Fruit fly (Drosophila melanogaster) whole organism, prepupa: Measurements from ENCODE around the gene Or88a.

Source experiments
- Blimp-1 ChIP-seq: fragments of 200-800 bp; sonication (Bioruptor generic); optimal IDR thresholded peaks from 3 replicates; lab custom pipeline; 2017; ENCODE audit warnings: missing biosample characterization, missing genetic modification characterization, mild to moderate bottlenecking, moderate library complexity, missing genetic modification reagents
- CG10631 ChIP-seq: fragments of 200-800 bp; sonication (Bioruptor generic); optimal IDR thresholded peaks from 2 replicates; lab custom pipeline; 2016; ENCODE audit warnings: missing biosample characterization, missing genetic modification characterization
- CG10669 ChIP-seq: fragments of 200-800 bp; sonication (Bioruptor generic); optimal IDR thresholded peaks from 3 replicates; lab custom pipeline; 2018; ENCODE audit warnings: missing biosample characterization, mild to moderate bottlenecking, missing genetic modification characterization, moderate library complexity
- CG11294 ChIP-seq: fragments of 200-800 bp; sonication (Bioruptor generic); IDR thresholded peaks from 2 replicates; pipeline ENCODE4 v1.3.6; 2022; ENCODE audit warnings: missing biosample characterization, missing genetic modification characterization
- CG11762 ChIP-seq: fragments of 200-800 bp; sonication (Bioruptor generic); optimal IDR thresholded peaks from 3 replicates; lab custom pipeline; 2016; ENCODE audit warnings: missing biosample characterization, missing genetic modification characterization; ENCODE audit not compliant: insufficient read depth
- CG11902 ChIP-seq: fragments of 200-800 bp; sonication (Bioruptor generic); optimal IDR thresholded peaks from 3 replicates; lab custom pipeline; 2016; ENCODE audit warnings: missing biosample characterization, missing genetic modification characterization
- CG15336 ChIP-seq: fragments of 200-800 bp; sonication (Bioruptor generic); IDR thresholded peaks from 2 replicates; pipeline ENCODE4 v1.3.6; 2022; ENCODE audit warnings: missing biosample characterization, missing genetic modification characterization
- CG1621 ChIP-seq: fragments of 200-800 bp; sonication (Bioruptor generic); optimal IDR thresholded peaks from 3 replicates; lab custom pipeline; 2018; ENCODE audit warnings: missing biosample characterization, mild to moderate bottlenecking, missing genetic modification characterization
- CG16779 ChIP-seq: fragments of 200-800 bp; sonication (Bioruptor generic); optimal IDR thresholded peaks from 3 replicates; lab custom pipeline; 2017; ENCODE audit warnings: missing biosample characterization, mild to moderate bottlenecking, missing genetic modification characterization
- CG3032 ChIP-seq: fragments of 200-800 bp; optimal IDR thresholded peaks from 2 replicates; lab custom pipeline; 2019; ENCODE audit warnings: missing biosample characterization, mild to moderate bottlenecking, missing genetic modification characterization, moderate library complexity
- CG31627 ChIP-seq: fragments of 200-800 bp; sonication (Bioruptor generic); optimal IDR thresholded peaks from 3 replicates; lab custom pipeline; 2016; ENCODE audit warnings: missing biosample characterization, missing genetic modification characterization
- CG32006 ChIP-seq: fragments of 200-800 bp; sonication (Bioruptor generic); optimal IDR thresholded peaks from 3 replicates; lab custom pipeline; 2017; ENCODE audit warnings: missing biosample characterization, mild to moderate bottlenecking, missing genetic modification characterization
- CG34406 ChIP-seq: fragments of 200-800 bp; sonication (Bioruptor generic); optimal IDR thresholded peaks from 3 replicates; lab custom pipeline; 2016; ENCODE audit warnings: missing biosample characterization, missing genetic modification characterization
- CG3919 ChIP-seq: fragments of 200-800 bp; sonication (Bioruptor generic); optimal IDR thresholded peaks from 3 replicates; lab custom pipeline; 2016; ENCODE audit warnings: missing biosample characterization, missing genetic modification characterization
- CG4318 ChIP-seq: fragments of 200-800 bp; sonication (Bioruptor generic); optimal IDR thresholded peaks from 3 replicates; lab custom pipeline; 2017; ENCODE audit warnings: missing biosample characterization, mild to moderate bottlenecking, missing genetic modification characterization
- CG6163 ChIP-seq: fragments of 200-800 bp; sonication (Bioruptor generic); IDR thresholded peaks from 3 replicates; pipeline ENCODE4 v1.3.6; 2022; ENCODE audit warnings: missing biosample characterization, missing genetic modification characterization
- CG6276 ChIP-seq: fragments of 200-800 bp; sonication (Bioruptor generic); optimal IDR thresholded peaks from 2 replicates; lab custom pipeline; 2017; ENCODE audit warnings: missing biosample characterization, mild to moderate bottlenecking, missing genetic modification characterization
- CG6792 ChIP-seq: fragments of 200-800 bp; sonication (Bioruptor generic); optimal IDR thresholded peaks from 3 replicates; lab custom pipeline; 2016; ENCODE audit warnings: missing biosample characterization, missing genetic modification characterization
- CG6808 ChIP-seq: fragments of 200-800 bp; sonication (Bioruptor generic); optimal IDR thresholded peaks from 3 replicates; lab custom pipeline; 2017; ENCODE audit warnings: missing biosample characterization, missing genetic modification characterization, mild to moderate bottlenecking, moderate library complexity, missing genetic modification reagents
- CG7368 ChIP-seq: fragments of 200-800 bp; sonication (Bioruptor generic); optimal IDR thresholded peaks from 3 replicates; lab custom pipeline; 2016; ENCODE audit warnings: missing biosample characterization, missing genetic modification characterization
- CG8119 ChIP-seq: fragments of 200-800 bp; sonication (Bioruptor generic); IDR thresholded peaks from 3 replicates; pipeline ENCODE4 v1.3.6; 2022; ENCODE audit warnings: missing biosample characterization, missing genetic modification characterization
- CG8319 ChIP-seq: fragments of 200-800 bp; sonication (Bioruptor generic); optimal IDR thresholded peaks from 3 replicates; lab custom pipeline; 2016; ENCODE audit warnings: missing biosample characterization, missing genetic modification characterization
- CG9139 ChIP-seq: fragments of 200-800 bp; sonication (Bioruptor generic); optimal IDR thresholded peaks from 3 replicates; lab custom pipeline; 2017; ENCODE audit warnings: missing biosample characterization, mild to moderate bottlenecking, missing genetic modification characterization
- Eip75B ChIP-seq: fragments of 200-800 bp; sonication (Bioruptor generic); optimal IDR thresholded peaks from 3 replicates; lab custom pipeline; 2016; ENCODE audit warnings: missing biosample characterization, missing genetic modification characterization
- Eip78C ChIP-seq: fragments of 200-800 bp; sonication (Bioruptor generic); peaks from one replicate; lab custom pipeline; 2016; ENCODE audit warnings: missing biosample characterization, missing genetic modification characterization
- Ets21C ChIP-seq: fragments of 200-800 bp; sonication (Bioruptor generic); optimal IDR thresholded peaks from 3 replicates; lab custom pipeline; 2016; ENCODE audit warnings: missing biosample characterization, missing genetic modification characterization
- Ets96B ChIP-seq: fragments of 200-800 bp; optimal IDR thresholded peaks from 2 replicates; lab custom pipeline; 2019; ENCODE audit warnings: missing biosample characterization, mild to moderate bottlenecking, missing genetic modification characterization, moderate library complexity
- Gug ChIP-seq: fragments of 200-800 bp; sonication (Bioruptor generic); IDR thresholded peaks from 2 replicates; pipeline ENCODE4 v1.3.6; 2022; ENCODE audit warnings: missing biosample characterization, missing genetic modification characterization
- Hr38 ChIP-seq: sonication (Bioruptor generic); optimal IDR thresholded peaks from 2 replicates; lab custom pipeline; 2016; ENCODE audit warnings: missing biosample characterization, missing genetic modification characterization
- Hr39 ChIP-seq: fragments of 200-800 bp; sonication (Bioruptor generic); optimal IDR thresholded peaks from 2 replicates; lab custom pipeline; 2016; ENCODE audit warnings: missing biosample characterization, missing genetic modification characterization
- Hr4 ChIP-seq: fragments of 200-800 bp; sonication (Bioruptor generic); optimal IDR thresholded peaks from 3 replicates; lab custom pipeline; 2016; ENCODE audit warnings: missing biosample characterization, missing genetic modification characterization
- Lpt ChIP-seq: fragments of 200-800 bp; sonication (Bioruptor generic); optimal IDR thresholded peaks from 3 replicates; lab custom pipeline; 2016; ENCODE audit warnings: missing biosample characterization, missing genetic modification characterization
- Met ChIP-seq: fragments of 200-800 bp; sonication (Bioruptor generic); optimal IDR thresholded peaks from 3 replicates; lab custom pipeline; 2016; ENCODE audit warnings: missing biosample characterization, missing genetic modification characterization
- Smox ChIP-seq: fragments of 200-800 bp; sonication (Bioruptor generic); optimal IDR thresholded peaks from 3 replicates; lab custom pipeline; 2016; ENCODE audit warnings: missing biosample characterization, missing genetic modification characterization
- Sox102F ChIP-seq: fragments of 200-800 bp; sonication (Bioruptor generic); optimal IDR thresholded peaks from 2 replicates; lab custom pipeline; 2016; ENCODE audit warnings: missing biosample characterization, mild to moderate bottlenecking, missing genetic modification characterization
- Sox14 ChIP-seq: fragments of 200-800 bp; sonication (Bioruptor generic); optimal IDR thresholded peaks from 3 replicates; lab custom pipeline; 2016; ENCODE audit warnings: missing biosample characterization, missing genetic modification characterization
- Sox15 ChIP-seq: fragments of 200-800 bp; sonication (Bioruptor generic); optimal IDR thresholded peaks from 3 replicates; lab custom pipeline; 2016; ENCODE audit warnings: missing biosample characterization, missing genetic modification characterization
- achi ChIP-seq: fragments of 200-800 bp; sonication (Bioruptor generic); optimal IDR thresholded peaks from 3 replicates; lab custom pipeline; 2016; ENCODE audit warnings: missing biosample characterization, missing genetic modification characterization
- acj6 ChIP-seq: fragments of 200-800 bp; sonication (Bioruptor generic); optimal IDR thresholded peaks from 3 replicates; lab custom pipeline; 2016; ENCODE audit warnings: missing biosample characterization, missing genetic modification characterization
- cyc ChIP-seq: fragments of 200-800 bp; sonication (Bioruptor generic); optimal IDR thresholded peaks from 3 replicates; lab custom pipeline; 2016; ENCODE audit warnings: missing biosample characterization, missing genetic modification characterization
- dac ChIP-seq: fragments of 200-800 bp; sonication (Bioruptor generic); optimal IDR thresholded peaks from 2 replicates; lab custom pipeline; 2017; ENCODE audit warnings: missing biosample characterization, mild to moderate bottlenecking, missing genetic modification characterization
- dsx ChIP-seq: fragments of 200-800 bp; optimal IDR thresholded peaks from 3 replicates; lab custom pipeline; 2019; ENCODE audit warnings: missing biosample characterization, mild to moderate bottlenecking, missing genetic modification characterization, moderate library complexity; ENCODE audit not compliant: poor library complexity, severe bottlenecking
- eg ChIP-seq: fragments of 200-800 bp; sonication (Bioruptor generic); IDR thresholded peaks from 3 replicates; pipeline ENCODE4 v1.3.6; 2022; ENCODE audit warnings: missing biosample characterization, missing genetic modification characterization
- esn ChIP-seq: fragments of 200-800 bp; sonication (Bioruptor generic); optimal IDR thresholded peaks from 2 replicates; lab custom pipeline; 2016; ENCODE audit warnings: missing biosample characterization, mild to moderate bottlenecking, missing genetic modification characterization, moderate library complexity
- fd85E ChIP-seq: fragments of 200-800 bp; sonication (Bioruptor generic); optimal IDR thresholded peaks from 3 replicates; lab custom pipeline; 2016; ENCODE audit warnings: missing biosample characterization, missing genetic modification characterization
- fkh ChIP-seq: fragments of 200-800 bp; sonication (Bioruptor generic); optimal IDR thresholded peaks from 3 replicates; lab custom pipeline; 2017; ENCODE audit warnings: missing biosample characterization, mild to moderate bottlenecking, missing genetic modification characterization, moderate library complexity
- lz ChIP-seq: fragments of 200-800 bp; sonication (Bioruptor generic); optimal IDR thresholded peaks from 3 replicates; lab custom pipeline; 2016; ENCODE audit warnings: missing biosample characterization, missing genetic modification characterization
- net ChIP-seq: fragments of 200-800 bp; sonication (Bioruptor generic); optimal IDR thresholded peaks from 3 replicates; lab custom pipeline; 2016; ENCODE audit warnings: missing biosample characterization, missing genetic modification characterization
- pdm3 ChIP-seq: fragments of 200-800 bp; sonication (Bioruptor generic); optimal IDR thresholded peaks from 3 replicates; lab custom pipeline; 2016; ENCODE audit warnings: missing biosample characterization, missing genetic modification characterization
- salr ChIP-seq, 2 experiments: fragments of 200-800 bp; sonication (Bioruptor generic); optimal IDR thresholded peaks; 3 replicates each; lab custom pipeline; 2016 to 2018; ENCODE audit warnings: missing biosample characterization in 2 of 2, missing genetic modification characterization in 2 of 2, mild to moderate bottlenecking in 1 of 2
- svp ChIP-seq: fragments of 200-800 bp; sonication (Bioruptor generic); peaks from one replicate; lab custom pipeline; 2016; ENCODE audit warnings: missing biosample characterization, missing genetic modification characterization
- topi ChIP-seq: fragments of 200-800 bp; sonication (Bioruptor generic); optimal IDR thresholded peaks from 3 replicates; lab custom pipeline; 2016; ENCODE audit warnings: missing biosample characterization, missing genetic modification characterization
- vri ChIP-seq: fragments of 200-800 bp; sonication (Bioruptor generic); optimal IDR thresholded peaks from 3 replicates; lab custom pipeline; 2016; ENCODE audit warnings: missing biosample characterization, mild to moderate bottlenecking, missing genetic modification characterization

Gene Or88a

dm6 chr3R:14077026-14077425 lies 32.2 kb upstream of the Or88a start:
- TF ChIP-seq CG8319 (GFP tag; lab: Kevin White, UChicago) (no peak), CG7368 (GFP tag; lab: Kevin White, UChicago) (peak; percentile 30), CG3919 (GFP tag; lab: Kevin White, UChicago) (peak; percentile 77), lz (peak; percentile 7), CG6808 (peak; percentile 55), CG6276 (GFP tag; lab: Kevin White, UChicago) (no peak), cyc (GFP tag; lab: Kevin White, UChicago) (peak; percentile 64), CG10631 (GFP tag; lab: Kevin White, UChicago) (peak; percentile 24), dac (GFP tag; lab: Kevin White, UChicago) (no peak), Hr39 (GFP tag; lab: Kevin White, UChicago) (peak; percentile 21), svp (GFP tag; lab: Kevin White, UChicago) (peak; percentile 64), Smox (GFP tag; lab: Kevin White, UChicago) (no peak), CG31627 (GFP tag; lab: Kevin White, UChicago) (peak; percentile 6), topi (GFP tag; lab: Kevin White, UChicago) (peak; percentile 43), Met (GFP tag; lab: Kevin White, UChicago) (peak; percentile 42), Hr38 (no peak), salr (GFP tag; optimal IDR thresholded peaks at IDR 0.05; lab: Kevin White, UChicago) (no peak), CG11294 (peak; percentile 16; the same call in 1 of the 2 replicates), Lpt (GFP tag; lab: Kevin White, UChicago) (peak; percentile 48), Sox14 (GFP tag; lab: Kevin White, UChicago) (peak; percentile 25), CG11762 (GFP tag; lab: Kevin White, UChicago) (peak; percentile 48), net (peak; percentile 48), Eip75B (peak; percentile 64), eg (GFP tag; lab: Robert Waterston, UW) (peak; percentile 67), pdm3 (GFP tag; lab: Kevin White, UChicago) (peak; percentile 42), vri (GFP tag; lab: Kevin White, UChicago) (no peak), CG10669 (GFP tag; lab: Kevin White, UChicago) (peak; percentile 70), CG34406 (GFP tag; lab: Kevin White, UChicago) (peak; percentile 43), CG11902 (peak; percentile 45), Eip78C (GFP tag; lab: Kevin White, UChicago) (peak; percentile 85), Sox102F (peak; percentile 19), CG6163 (GFP tag; lab: Robert Waterston, UW) (peak; percentile 83), fd85E (GFP tag; lab: Kevin White, UChicago) (no peak), CG32006 (peak; percentile 59), Ets96B (tag; lab: Kevin White, UChicago) (peak; percentile 59), esn (peak; percentile 28), CG4318 (GFP tag; lab: Kevin White, UChicago) (no peak), CG9139 (peak; percentile 44), CG8119 (GFP tag; lab: Robert Waterston, UW) (peak; percentile 66; the same call in 2 of the 3 replicates), Hr4 (peak; percentile 51), Gug (peak; percentile 40), CG15336 (peak; percentile 70), Blimp-1 (no peak), achi (GFP tag; lab: Kevin White, UChicago) (peak; percentile 56), dsx (GFP tag; lab: Kevin White, UChicago) (peak; percentile 29), CG1621 (tag; lab: Kevin White, UChicago) (peak; percentile 28), Sox15 (GFP tag; lab: Kevin White, UChicago) (no peak), fkh (GFP tag; lab: Kevin White, UChicago) (no peak), CG16779 (no peak), Ets21C (GFP tag; lab: Kevin White, UChicago) (no peak), acj6 (GFP tag; lab: Kevin White, UChicago) (peak; percentile 49), CG6792 (peak; percentile 48), CG3032 (tag; lab: Kevin White, UChicago) (peak; percentile 40)
